Fruit fly (Drosophila melanogaster) whole organism, embryonic: Measurements from ENCODE around the gene CG15741.

ENCODE experiments used
- Aef1 ChIP-seq: fragments of 200-800 bp; sonication (Bioruptor generic); IDR thresholded peaks from 3 replicates; pipeline ENCODE4 v1.3.6; 2022; ENCODE audit warnings: missing biosample characterization, missing genetic modification characterization
- B-H2 ChIP-seq: fragments of 200-800 bp; sonication (Bioruptor generic); optimal IDR thresholded peaks from 2 replicates; lab custom pipeline; 2018; ENCODE audit warnings: missing biosample characterization, mild to moderate bottlenecking, missing genetic modification characterization
- Bgb ChIP-seq: fragments of 200-800 bp; sonication (Bioruptor generic); IDR thresholded peaks from 2 replicates; pipeline ENCODE4 v1.3.6; 2022; ENCODE audit warnings: missing biosample characterization, missing genetic modification characterization; ENCODE audit not compliant: partially characterized antibody
- CG10147 ChIP-seq: fragments of 200-800 bp; sonication (Bioruptor generic); optimal IDR thresholded peaks from 2 replicates; lab custom pipeline; 2019; ENCODE audit warnings: missing biosample characterization, mild to moderate bottlenecking, missing genetic modification characterization, moderate library complexity
- CG10462 ChIP-seq: fragments of 200-800 bp; sonication (Bioruptor generic); optimal IDR thresholded peaks from 2 replicates; lab custom pipeline; 2016; ENCODE audit warnings: missing biosample characterization, missing genetic modification characterization
- CG10565 ChIP-seq: fragments of 200-800 bp; sonication (Bioruptor generic); optimal IDR thresholded peaks from 3 replicates; lab custom pipeline; 2016; ENCODE audit warnings: missing biosample characterization, mild to moderate bottlenecking, missing genetic modification characterization
- CG10959 ChIP-seq: fragments of 200-800 bp; sonication (Bioruptor generic); IDR thresholded peaks from 2 replicates; pipeline ENCODE4 v1.3.6; 2022; ENCODE audit warnings: missing biosample characterization, missing genetic modification characterization
- CG10979 ChIP-seq: fragments of 200-800 bp; sonication (Bioruptor generic); optimal IDR thresholded peaks from 2 replicates; lab custom pipeline; 2018; ENCODE audit warnings: missing biosample characterization, mild to moderate bottlenecking, missing genetic modification characterization, moderate library complexity
- CG13894 ChIP-seq: fragments of 200-800 bp; sonication (Bioruptor generic); optimal IDR thresholded peaks from 3 replicates; lab custom pipeline; 2018; ENCODE audit warnings: missing biosample characterization, mild to moderate bottlenecking, missing genetic modification characterization, moderate library complexity
- CG14441 ChIP-seq: fragments of 200-800 bp; sonication (Bioruptor generic); IDR thresholded peaks from 2 replicates; pipeline ENCODE4 v1.3.6; 2022; ENCODE audit warnings: missing biosample characterization, missing genetic modification characterization
- CG1603 ChIP-seq: fragments of 200-800 bp; sonication (Bioruptor generic); optimal IDR thresholded peaks from 2 replicates; lab custom pipeline; 2019; ENCODE audit warnings: missing biosample characterization, mild to moderate bottlenecking, missing genetic modification characterization, moderate library complexity
- CG1647 ChIP-seq: fragments of 200-800 bp; sonication (Bioruptor generic); optimal IDR thresholded peaks from 3 replicates; lab custom pipeline; 2016; ENCODE audit warnings: missing biosample characterization, missing genetic modification characterization
- CG17829 ChIP-seq: fragments of 200-800 bp; optimal IDR thresholded peaks from 2 replicates; lab custom pipeline; 2019; ENCODE audit warnings: missing biosample characterization, mild to moderate bottlenecking, missing genetic modification characterization, moderate library complexity
- CG31441 ChIP-seq: fragments of 200-800 bp; sonication (Bioruptor generic); IDR thresholded peaks from 2 replicates; pipeline ENCODE4 v1.3.6; 2022; ENCODE audit warnings: missing biosample characterization, missing genetic modification characterization
- CG4424 ChIP-seq: fragments of 200-800 bp; sonication (Bioruptor generic); optimal IDR thresholded peaks from 3 replicates; lab custom pipeline; 2016; ENCODE audit warnings: missing biosample characterization, missing genetic modification characterization
- CG4707 ChIP-seq: fragments of 200-800 bp; sonication (Bioruptor generic); optimal IDR thresholded peaks from 2 replicates; lab custom pipeline; 2018; ENCODE audit warnings: missing biosample characterization, mild to moderate bottlenecking, missing genetic modification characterization, moderate library complexity
- CG4820 ChIP-seq: fragments of 200-800 bp; sonication (Bioruptor generic); optimal IDR thresholded peaks from 3 replicates; lab custom pipeline; 2016; ENCODE audit warnings: missing biosample characterization, missing genetic modification characterization
- CG6791 ChIP-seq: fragments of 200-800 bp; sonication (Bioruptor generic); IDR thresholded peaks from 3 replicates; pipeline ENCODE4 v1.3.6; 2022; ENCODE audit warnings: missing biosample characterization, missing genetic modification characterization; ENCODE audit not compliant: partially characterized antibody
- CG8388 ChIP-seq: fragments of 200-800 bp; sonication (Bioruptor generic); optimal IDR thresholded peaks from 2 replicates; lab custom pipeline; 2019; ENCODE audit warnings: missing biosample characterization, mild to moderate bottlenecking, missing genetic modification characterization, moderate library complexity
- CG8765 ChIP-seq: fragments of 200-800 bp; sonication (Bioruptor generic); IDR thresholded peaks from 2 replicates; pipeline ENCODE4 v1.3.6; 2022; ENCODE audit warnings: missing biosample characterization, missing genetic modification characterization
- CG8924 ChIP-seq: fragments of 200-800 bp; optimal IDR thresholded peaks from 3 replicates; lab custom pipeline; 2019; ENCODE audit warnings: missing biosample characterization, mild to moderate bottlenecking, missing genetic modification characterization, moderate library complexity
- CG8944 ChIP-seq: fragments of 200-800 bp; sonication (Bioruptor generic); optimal IDR thresholded peaks from 3 replicates; lab custom pipeline; 2016; ENCODE audit warnings: missing biosample characterization, missing genetic modification characterization
- D ChIP-seq, 2 experiments: fragments of 200-800 bp in 1 of 2; fragments of >200 bp in 1 of 2; sonication (Bioruptor generic) in 1 of 2; optimal IDR thresholded peaks; 2 replicates in 1 of 2; 3 replicates in 1 of 2; lab custom pipeline; 2017; ENCODE audit warnings: mild to moderate bottlenecking in 1 of 2, missing biosample characterization in 1 of 2, missing genetic modification characterization in 1 of 2, missing genetic modification reagents in 1 of 2
- Dfd ChIP-seq, 2 experiments: fragments of >200 bp; optimal IDR thresholded peaks; 2 replicates each; lab custom pipeline; 2017; ENCODE audit warnings: missing biosample characterization in 2 of 2, missing genetic modification characterization in 2 of 2
- E2f1 ChIP-seq: fragments of 200-800 bp; sonication (Bioruptor generic); IDR thresholded peaks from 2 replicates; pipeline ENCODE4 v1.3.6; 2022; ENCODE audit warnings: missing biosample characterization, missing genetic modification characterization
- Elba2 ChIP-seq: fragments of 200-800 bp; sonication (Bioruptor generic); optimal IDR thresholded peaks from 3 replicates; lab custom pipeline; 2016; ENCODE audit warnings: missing biosample characterization, missing genetic modification characterization
- Hr51 ChIP-seq, 2 experiments: fragments of 200-800 bp; sonication (Bioruptor generic); optimal IDR thresholded peaks; 2 replicates in 1 of 2; 3 replicates in 1 of 2; lab custom pipeline; 2016 to 2018; ENCODE audit warnings: missing biosample characterization in 2 of 2, missing genetic modification characterization in 2 of 2, mild to moderate bottlenecking in 1 of 2, moderate library complexity in 1 of 2
- NC2β ChIP-seq: fragments of 200-800 bp; sonication (Bioruptor generic); optimal IDR thresholded peaks from 2 replicates; lab custom pipeline; 2016; ENCODE audit warnings: missing biosample characterization, missing genetic modification characterization
- NFAT ChIP-seq: fragments of 200-800 bp; sonication (Bioruptor generic); IDR thresholded peaks from 2 replicates; pipeline ENCODE4 v1.3.6; 2022; ENCODE audit warnings: missing biosample characterization, missing genetic modification characterization
- br ChIP-seq: fragments of >200 bp; optimal IDR thresholded peaks from 2 replicates; lab custom pipeline; 2017
- btn ChIP-seq: fragments of 200-800 bp; sonication (Bioruptor generic); optimal IDR thresholded peaks from 2 replicates; lab custom pipeline; 2016; ENCODE audit warnings: missing biosample characterization, missing genetic modification characterization
- croc ChIP-seq: fragments of 200-800 bp; sonication (Bioruptor generic); conservative IDR thresholded peaks from 3 replicates; pipeline ENCODE4 v1.3.6; 2022; ENCODE audit warnings: missing biosample characterization, missing genetic modification characterization
- h ChIP-seq: fragments of >200 bp; optimal IDR thresholded peaks from 2 replicates; lab custom pipeline; 2017
- hth ChIP-seq: fragments of >200 bp; optimal IDR thresholded peaks from 2 replicates; lab custom pipeline; 2017; ENCODE audit warnings: inconsistent platforms
- insv ChIP-seq, 2 experiments: fragments of 200-800 bp; sonication (Bioruptor generic); optimal IDR thresholded peaks; 3 replicates each; lab custom pipeline; 2016 to 2018; ENCODE audit warnings: missing biosample characterization in 2 of 2, missing genetic modification characterization in 2 of 2
- lab ChIP-seq: fragments of 200-800 bp; sonication (Bioruptor generic); optimal IDR thresholded peaks from 3 replicates; lab custom pipeline; 2017; ENCODE audit warnings: missing biosample characterization, missing genetic modification characterization, mild to moderate bottlenecking, moderate library complexity, missing genetic modification reagents
- luna ChIP-seq: fragments of 200-800 bp; sonication (Bioruptor generic); optimal IDR thresholded peaks from 2 replicates; lab custom pipeline; 2016; ENCODE audit warnings: missing biosample characterization, missing genetic modification characterization
- p53 ChIP-seq: fragments of 200-800 bp; sonication (Bioruptor generic); optimal IDR thresholded peaks from 2 replicates; lab custom pipeline; 2016; ENCODE audit warnings: missing biosample characterization, missing genetic modification characterization
- peb ChIP-seq: fragments of 200-800 bp; sonication (Bioruptor generic); IDR thresholded peaks from 2 replicates; pipeline ENCODE4 v1.3.6; 2022; ENCODE audit warnings: missing biosample characterization, missing genetic modification characterization
- repo ChIP-seq: fragments of 200-800 bp; sonication (Bioruptor generic); optimal IDR thresholded peaks from 2 replicates; lab custom pipeline; 2016; ENCODE audit warnings: missing biosample characterization, missing genetic modification characterization
- rib ChIP-seq: fragments of 200-800 bp; sonication (Bioruptor generic); IDR thresholded peaks from 2 replicates; pipeline ENCODE4 v1.3.6; 2022; ENCODE audit warnings: missing biosample characterization, missing genetic modification characterization
- sc ChIP-seq, 3 experiments: fragments of >200 bp in 2 of 3; fragments of 200-800 bp in 1 of 3; sonication (Bioruptor generic) in 1 of 3; optimal IDR thresholded peaks; 2 replicates in 2 of 3; 3 replicates in 1 of 3; lab custom pipeline; 2017; ENCODE audit warnings: mild to moderate bottlenecking in 1 of 3, missing biosample characterization in 1 of 3, missing genetic modification characterization in 1 of 3, missing genetic modification reagents in 1 of 3
- sens-2 ChIP-seq: fragments of 200-800 bp; sonication (Bioruptor generic); IDR thresholded peaks from 2 replicates; pipeline ENCODE4 v1.3.6; 2022; ENCODE audit warnings: missing biosample characterization, missing genetic modification characterization
- sima ChIP-seq: fragments of 200-800 bp; sonication (Bioruptor generic); optimal IDR thresholded peaks from 2 replicates; lab custom pipeline; 2016; ENCODE audit warnings: missing biosample characterization, missing genetic modification characterization
- slou ChIP-seq: fragments of 200-800 bp; sonication (Bioruptor generic); optimal IDR thresholded peaks from 3 replicates; lab custom pipeline; 2016; ENCODE audit warnings: missing biosample characterization, missing genetic modification characterization
- sr ChIP-seq: fragments of 200-800 bp; sonication (Bioruptor generic); IDR thresholded peaks from 3 replicates; pipeline ENCODE4 v1.3.6; 2022; ENCODE audit warnings: missing biosample characterization, missing genetic modification characterization
- stc ChIP-seq: fragments of 200-800 bp; sonication (Bioruptor generic); IDR thresholded peaks from 2 replicates; pipeline ENCODE4 v1.3.6; 2022; ENCODE audit warnings: missing biosample characterization, missing genetic modification characterization
- twi ChIP-seq: fragments of 200-800 bp; optimal IDR thresholded peaks from 2 replicates; lab custom pipeline; 2019; ENCODE audit warnings: missing biosample characterization, mild to moderate bottlenecking, missing genetic modification characterization, moderate library complexity

Gene CG15741

dm6 chrX:11857522-11858438, 20.0 kb upstream of the CG15741 start (continued):
- no peak for TF ChIP-seq insv (GFP tag; optimal IDR thresholded peaks at IDR 0.05; lab: Kevin White, UChicago)
- TF ChIP-seq croc (GFP tag; lab: Robert Waterston, UW) = peak; percentile 70; the same call in 2 of the 3 replicates
- TF ChIP-seq Elba2 = no peak
- TF ChIP-seq twi (tag; lab: Kevin White, UChicago) = peak; percentile 32
- TF ChIP-seq NFAT (GFP tag; lab: Robert Waterston, UW) = peak; percentile 56
- TF ChIP-seq hth = no peak
- peak; percentile 86 for TF ChIP-seq CG14441
- peak; percentile 34; the same call in 1 of the 3 replicates for TF ChIP-seq Aef1 (GFP tag; lab: Robert Waterston, UW)
- TF ChIP-seq CG10462 = peak; percentile 34
- TF ChIP-seq p53 = no peak
- no peak for TF ChIP-seq CG10565 (GFP tag; lab: Kevin White, UChicago)
- TF ChIP-seq B-H2 (GFP tag; lab: Kevin White, UChicago) = no peak
- TF ChIP-seq CG10979 = peak; percentile 77
- TF ChIP-seq slou = peak; percentile 49
- TF ChIP-seq CG8944 (GFP tag; lab: Kevin White, UChicago) = peak; percentile 32
- TF ChIP-seq NC2β = peak; percentile 51
- no peak for TF ChIP-seq Bgb (GFP tag; lab: Robert Waterston, UW)
- TF ChIP-seq E2f1 (GFP tag; lab: Robert Waterston, UW) = peak; percentile 70
- TF ChIP-seq sc (optimal IDR thresholded peaks at IDR 0.05; lab: Kevin White, UChicago) = no peak
- peak; percentile 55 for TF ChIP-seq sc (GFP tag; optimal IDR thresholded peaks at IDR 0.05; lab: Kevin White, UChicago)
- no peak for TF ChIP-seq D (optimal IDR thresholded peaks at IDR 0.05; lab: Kevin White, UChicago)
- peak; percentile 73 for TF ChIP-seq D (GFP tag; optimal IDR thresholded peaks at IDR 0.05; lab: Kevin White, UChicago)
- TF ChIP-seq CG4820 (GFP tag; lab: Kevin White, UChicago) = peak; percentile 68
- TF ChIP-seq CG4424 = peak; percentile 68
- TF ChIP-seq CG6791 = no peak
- peak; percentile 91 for TF ChIP-seq CG31441
- TF ChIP-seq CG4707 (GFP tag; lab: Kevin White, UChicago) = peak; percentile 64
- peak; percentile 71 for TF ChIP-seq CG8388 (GFP tag; lab: Kevin White, UChicago)
- TF ChIP-seq CG8924 (tag; lab: Kevin White, UChicago) = peak; percentile 74
- peak; percentile 68; the same call in 2 of the 3 replicates for TF ChIP-seq sr (GFP tag; lab: Robert Waterston, UW)
- peak; percentile 46 for TF ChIP-seq CG1647 (GFP tag; lab: Kevin White, UChicago)
- TF ChIP-seq btn (GFP tag; lab: Kevin White, UChicago) = no peak
- TF ChIP-seq rib = peak; percentile 51; the same call in 1 of the 2 replicates
- no peak for TF ChIP-seq CG13894 (tag; lab: Kevin White, UChicago)
- peak; percentile 9 for TF ChIP-seq sima (GFP tag; lab: Kevin White, UChicago)
- peak in 1 of 2 experiments; percentile 81 for TF ChIP-seq Hr51 (GFP tag; optimal IDR thresholded peaks at IDR 0.05; lab: Kevin White, UChicago)
- TF ChIP-seq br (lab: Kevin White, UChicago) = no peak
- peak; percentile 25 for TF ChIP-seq luna (GFP tag; lab: Kevin White, UChicago)
- TF ChIP-seq CG8765 (GFP tag; lab: Robert Waterston, UW) = peak; percentile 50; the same call in 1 of the 2 replicates
- TF ChIP-seq CG10147 = peak; percentile 19
- TF ChIP-seq sens-2 (GFP tag; lab: Robert Waterston, UW) = peak; percentile 57
- peak; percentile 93 for TF ChIP-seq CG17829
- peak; percentile 70 for TF ChIP-seq lab (GFP tag; lab: Kevin White, UChicago)
- TF ChIP-seq CG10959 = peak; percentile 54; the same call in 1 of the 2 replicates
- TF ChIP-seq h (lab: Kevin White, UChicago) = no peak
- no peak for TF ChIP-seq repo (GFP tag; lab: Kevin White, UChicago)
- TF ChIP-seq CG1603 = peak; percentile 67
- TF ChIP-seq peb = peak; percentile 73; the same call in 1 of the 2 replicates
- peak; percentile 91 for TF ChIP-seq stc (GFP tag; lab: Robert Waterston, UW)
- TF ChIP-seq Dfd (GFP tag; optimal IDR thresholded peaks at IDR 0.05; lab: Kevin White, UChicago) = no peak
